Fruit fly (Drosophila melanogaster): Measurements from ENCODE around the gene Ada2b.

Gene Ada2b

DNA sequence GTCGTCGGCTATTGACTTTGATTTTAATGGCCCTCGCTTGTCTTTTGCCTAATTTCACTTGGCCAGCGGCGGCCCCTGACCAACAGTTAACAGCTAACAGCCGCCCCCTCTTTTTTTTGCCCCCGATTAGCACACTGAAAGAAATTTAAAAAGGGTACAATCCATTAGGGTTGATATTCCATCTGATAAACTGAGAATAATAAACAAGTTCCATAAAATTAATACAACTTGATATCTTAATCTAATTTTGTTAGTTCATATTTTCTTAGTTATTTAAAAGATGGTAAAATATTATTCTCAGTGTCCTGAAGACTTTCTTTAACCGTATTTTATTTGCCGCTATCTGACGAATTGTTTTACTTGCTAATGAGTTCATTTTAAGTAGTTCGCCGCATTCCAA, 50.8 kb downstream of the Ada2b start (continued):
- TF ChIP-seq phol (tag; optimal IDR thresholded peaks at IDR 0.05) = peak; percentile 11
- TF ChIP-seq CG18262 (tag; optimal IDR thresholded peaks at IDR 0.05) = peak; percentile 22
- peak; percentile 8 for TF ChIP-seq dmrt99B (tag; optimal IDR thresholded peaks at IDR 0.05)
- no peak for TF ChIP-seq CG2678 (tag; optimal IDR thresholded peaks at IDR 0.05)
- peak; percentile 60 for TF ChIP-seq dmrt11E (tag; optimal IDR thresholded peaks at IDR 0.05)
- peak; percentile 4 for TF ChIP-seq Sox102F (GFP tag; optimal IDR thresholded peaks at IDR 0.05)
- no peak for TF ChIP-seq CG31365 (tag; optimal IDR thresholded peaks at IDR 0.05)
- TF ChIP-seq CG4424 (GFP tag; optimal IDR thresholded peaks at IDR 0.05) = peak; percentile 16
- 0 out of 3 replicates have a peak, but pooled peaks have one; percentile 6 for TF ChIP-seq row (GFP tag; IDR thresholded peaks at IDR 0.05)
- TF ChIP-seq unpg (GFP tag; optimal IDR thresholded peaks at IDR 0.05) = peak; percentile 5
- TF ChIP-seq gcm2 (GFP tag; optimal IDR thresholded peaks at IDR 0.05) = no peak
- TF ChIP-seq CG15601 (tag; optimal IDR thresholded peaks at IDR 0.05) = no peak
- no peak for TF ChIP-seq CG3281 (GFP tag; optimal IDR thresholded peaks at IDR 0.05)
- no peak for TF ChIP-seq stc (GFP tag; IDR thresholded peaks at IDR 0.05)
- no peak for TF ChIP-seq tap (tag; optimal IDR thresholded peaks at IDR 0.05)
- TF ChIP-seq CG5180 (GFP tag; optimal IDR thresholded peaks at IDR 0.05) = no peak
- TF ChIP-seq CG13287 (GFP tag; IDR thresholded peaks at IDR 0.05; ENCODE audit: partially characterized antibody) = no peak
- TF ChIP-seq Mrtf (GFP tag; IDR thresholded peaks at IDR 0.05) = no peak
- TF ChIP-seq dm (GFP tag; optimal IDR thresholded peaks at IDR 0.05) = no peak
- no peak for TF ChIP-seq sd (tag; optimal IDR thresholded peaks at IDR 0.05)
- peak; percentile 4 for TF ChIP-seq CG10267 (tag; optimal IDR thresholded peaks at IDR 0.05)
- no peak for TF ChIP-seq NC2α (GFP tag; optimal IDR thresholded peaks at IDR 0.05)
- TF ChIP-seq CG1603 (tag; optimal IDR thresholded peaks at IDR 0.05) = peak; percentile 8
- peak in 1 of 2 experiments; percentile 52 for TF ChIP-seq bsh (GFP tag; optimal IDR thresholded peaks at IDR 0.05)
- no peak for TF ChIP-seq CG32772 (GFP tag; IDR thresholded peaks at IDR 0.05)
- TF ChIP-seq wor (GFP tag; IDR thresholded peaks at IDR 0.05) = no peak
- TF ChIP-seq esg (GFP tag; conservative IDR thresholded peaks at IDR 0.05) = no peak
- no peak for TF ChIP-seq sr (GFP tag; IDR thresholded peaks at IDR 0.05)
- peak; percentile 7 for TF ChIP-seq zen (tag; optimal IDR thresholded peaks at IDR 0.05)
- no peak for TF ChIP-seq CG15514 (GFP tag; optimal IDR thresholded peaks at IDR 0.05)
- TF ChIP-seq CG4820 (GFP tag; optimal IDR thresholded peaks at IDR 0.05) = no peak
- TF ChIP-seq az2 (GFP tag; optimal IDR thresholded peaks at IDR 0.05) = peak; percentile 19
- no peak for TF ChIP-seq Bdp1 (GFP tag; optimal IDR thresholded peaks at IDR 0.05)
- TF ChIP-seq CG3847 (GFP tag; IDR thresholded peaks at IDR 0.05) = no peak
- TF ChIP-seq CG6175 (GFP tag; IDR thresholded peaks at IDR 0.05) = no peak
- TF ChIP-seq ase (GFP tag; IDR thresholded peaks at IDR 0.05) = no peak
- TF ChIP-seq pros (GFP tag; optimal IDR thresholded peaks at IDR 0.05) = no peak
- TF ChIP-seq sob (GFP tag; IDR thresholded peaks at IDR 0.05) = no peak
- TF ChIP-seq toy (GFP tag; IDR thresholded peaks at IDR 0.05) = no peak
- peak; percentile 3 for TF ChIP-seq CG17829 (tag; optimal IDR thresholded peaks at IDR 0.05)
- no peak for TF ChIP-seq ci (GFP tag; IDR thresholded peaks at IDR 0.05)
- no peak for TF ChIP-seq CG10543 (GFP tag; optimal IDR thresholded peaks at IDR 0.05)
- no peak for TF ChIP-seq CG12071 (GFP tag; optimal IDR thresholded peaks at IDR 0.05)
- no peak for TF ChIP-seq nerfin-1 (tag; optimal IDR thresholded peaks at IDR 0.05)
- no peak for TF ChIP-seq CG2129 (GFP tag; IDR thresholded peaks at IDR 0.05; ENCODE audit: partially characterized antibody)
- TF ChIP-seq Pdp1 (GFP tag; optimal IDR thresholded peaks at IDR 0.05) = no peak
- TF ChIP-seq fd96Cb (tag; optimal IDR thresholded peaks at IDR 0.05) = no peak
- TF ChIP-seq CG12942 (GFP tag; optimal IDR thresholded peaks at IDR 0.05) = no peak
- TF ChIP-seq nmo (GFP tag; optimal IDR thresholded peaks at IDR 0.05) = no peak
- peak; percentile 32 for TF ChIP-seq CG10979 (tag; optimal IDR thresholded peaks at IDR 0.05)
- no peak for TF ChIP-seq lab (GFP tag; optimal IDR thresholded peaks at IDR 0.05)

All from whole organism, embryonic.